Fruit fly (Drosophila melanogaster): Measurements from ENCODE around the gene NPFR.

The NPFR gene

dm6 chr3R:6187015-6187414 is at the start of gene NPFR:
Gene NPFR, plus strand, starts transcription at chr3R:6187315.
- no peak for TF ChIP-seq CG17801 (GFP tag; optimal IDR thresholded peaks at IDR 0.05; ENCODE audit: partially characterized antibody)

- TF ChIP-seq CG17801 (GFP tag; optimal IDR thresholded peaks at IDR 0.05; ENCODE audit: partially characterized antibody), result no peak
Measured at dm6 chr3R:6141768-6142167, 45.3 kb upstream of the NPFR start.

dm6 chr3R:6149130-6149529 is 38.0 kb upstream of the NPFR start:
- no peak for TF ChIP-seq CG17801 (GFP tag; optimal IDR thresholded peaks at IDR 0.05; ENCODE audit: partially characterized antibody)

dm6 chr3R:6149593-6149992 is 37.5 kb upstream of the NPFR start:
- no peak for TF ChIP-seq CG17801 (GFP tag; optimal IDR thresholded peaks at IDR 0.05; ENCODE audit: partially characterized antibody)

DNA sequence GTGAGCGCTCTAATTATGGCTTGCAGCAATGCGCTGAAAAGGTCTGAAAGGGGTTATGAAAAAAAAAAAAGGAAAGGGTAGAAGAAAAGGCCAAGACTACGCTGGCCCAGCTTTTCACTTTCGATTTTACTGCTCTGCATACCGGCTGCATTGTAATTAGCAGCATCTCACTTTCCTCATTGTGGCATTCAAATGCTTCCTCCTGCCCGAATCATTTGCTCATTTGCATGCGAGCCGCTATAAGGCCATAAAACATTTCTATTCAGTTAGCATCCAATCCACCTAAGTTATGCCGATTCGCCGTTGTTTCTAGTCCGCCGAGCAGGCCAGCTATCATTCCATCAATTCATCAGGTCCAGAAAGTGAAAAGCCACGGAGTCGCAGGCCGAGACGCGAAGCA is 33.5 kb upstream of the NPFR start:
- no peak for TF ChIP-seq CG17801 (GFP tag; optimal IDR thresholded peaks at IDR 0.05; ENCODE audit: partially characterized antibody)

DNA sequence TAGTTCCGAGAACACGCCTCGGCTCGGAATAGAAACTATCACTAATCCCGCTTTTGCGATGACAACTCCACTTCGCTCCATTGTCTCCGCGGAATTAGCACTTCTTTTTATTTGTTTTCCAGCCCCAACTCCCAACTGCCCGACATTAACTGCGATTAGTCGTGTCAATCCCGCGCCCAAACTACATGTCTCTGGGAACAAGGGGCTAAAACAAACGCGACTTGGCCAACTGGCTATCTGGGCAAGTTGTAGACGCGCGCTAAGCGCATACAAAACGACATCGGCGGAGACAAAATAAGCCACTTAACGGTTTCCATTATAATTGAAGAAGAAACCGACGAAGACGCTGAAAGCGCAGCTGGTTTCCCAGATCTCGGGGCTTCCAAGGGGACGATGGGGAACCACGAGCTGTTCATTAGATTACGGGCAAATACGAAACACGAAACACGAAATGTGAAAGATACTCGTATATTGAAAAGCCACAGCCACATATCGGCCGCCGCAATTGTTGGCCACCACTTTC is 32.3 kb upstream of the NPFR start:
- TF ChIP-seq CG17801 (GFP tag; optimal IDR thresholded peaks at IDR 0.05; ENCODE audit: partially characterized antibody), result no peak

- TF ChIP-seq CG17801 (GFP tag; optimal IDR thresholded peaks at IDR 0.05; ENCODE audit: partially characterized antibody), result no peak
Measured at dm6 chr3R:6156963-6157498, 30.1 kb upstream of the NPFR start, which contains the start of gene CG31559. Gene CG31559, minus strand, starts transcription at chr3R:6157235.

- TF ChIP-seq CG17801 (GFP tag; optimal IDR thresholded peaks at IDR 0.05; ENCODE audit: partially characterized antibody), result no peak
Measured at dm6 chr3R:6167183-6167582, 19.9 kb upstream of the NPFR start, which contains the start of gene CG1077. Gene CG1077, plus strand, starts transcription at chr3R:6167483.

DNA sequence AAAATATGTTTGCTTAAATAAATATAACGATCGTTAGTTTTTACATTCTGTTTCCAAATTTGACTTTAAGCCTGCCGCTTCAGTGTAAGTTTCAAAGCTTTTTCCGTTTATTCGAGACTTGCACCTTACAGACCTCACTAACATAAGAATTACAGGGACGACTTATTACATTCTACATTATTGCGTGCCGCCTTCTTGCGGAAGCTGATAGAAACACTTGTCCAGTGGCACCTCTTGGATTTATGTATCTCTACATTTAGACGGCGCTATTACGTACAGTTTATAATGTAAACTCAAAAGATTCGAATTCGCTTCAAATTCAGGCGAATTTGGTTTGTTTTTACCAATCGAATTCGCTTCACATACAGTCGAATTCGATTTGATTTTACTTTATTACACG is 16.4 kb upstream of the NPFR start:
- no peak for TF ChIP-seq CG17801 (GFP tag; optimal IDR thresholded peaks at IDR 0.05; ENCODE audit: partially characterized antibody)

- TF ChIP-seq CG17801 (GFP tag; optimal IDR thresholded peaks at IDR 0.05; ENCODE audit: partially characterized antibody), result no peak
Measured at dm6 chr3R:6173249-6173648, 13.9 kb upstream of the NPFR start, which contains the start of gene Osi1. Gene Osi1, plus strand, starts transcription at chr3R:6173549.

DNA sequence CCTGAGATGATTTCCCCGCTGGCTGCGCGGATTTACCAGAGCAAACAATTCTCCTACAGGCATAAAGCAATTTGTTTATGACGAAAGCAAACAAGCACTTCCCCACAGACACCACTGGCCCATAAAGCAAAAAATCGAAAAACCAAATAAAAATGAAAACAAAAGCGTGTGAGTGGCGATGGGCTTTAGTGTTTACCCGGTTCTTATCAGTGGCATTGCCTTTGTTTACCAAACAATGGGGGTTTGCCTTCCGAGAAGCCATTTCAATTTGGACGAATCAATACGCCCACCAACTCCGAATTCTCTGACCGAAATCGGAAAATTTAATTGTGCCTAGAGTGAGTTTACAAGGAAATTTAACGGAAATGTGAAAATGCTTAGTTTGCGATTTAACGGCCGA is 4.6 kb upstream of the NPFR start:
- TF ChIP-seq CG17801 (GFP tag; optimal IDR thresholded peaks at IDR 0.05; ENCODE audit: partially characterized antibody), result no peak

DNA sequence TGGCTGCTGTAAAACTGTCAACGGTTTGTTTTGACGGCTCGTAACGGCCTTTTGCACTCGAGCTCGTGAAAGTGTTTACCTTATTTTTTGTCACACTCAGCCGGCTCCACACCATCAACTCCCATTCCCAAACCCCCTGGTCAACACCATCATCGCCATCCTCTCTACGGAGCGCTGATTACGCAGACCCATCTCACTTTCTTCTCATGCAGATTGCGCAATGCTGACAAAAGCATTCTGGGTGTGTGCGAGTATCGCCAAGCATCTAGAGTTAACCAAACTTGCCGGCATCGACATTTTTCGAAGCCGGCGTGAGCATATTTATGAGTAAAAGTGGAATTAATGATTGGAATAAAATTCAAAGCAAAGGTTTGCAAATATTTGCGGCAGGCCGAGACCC is 9.3 kb downstream of the NPFR start:
- TF ChIP-seq CG17801 (GFP tag; optimal IDR thresholded peaks at IDR 0.05; ENCODE audit: partially characterized antibody), result no peak

DNA sequence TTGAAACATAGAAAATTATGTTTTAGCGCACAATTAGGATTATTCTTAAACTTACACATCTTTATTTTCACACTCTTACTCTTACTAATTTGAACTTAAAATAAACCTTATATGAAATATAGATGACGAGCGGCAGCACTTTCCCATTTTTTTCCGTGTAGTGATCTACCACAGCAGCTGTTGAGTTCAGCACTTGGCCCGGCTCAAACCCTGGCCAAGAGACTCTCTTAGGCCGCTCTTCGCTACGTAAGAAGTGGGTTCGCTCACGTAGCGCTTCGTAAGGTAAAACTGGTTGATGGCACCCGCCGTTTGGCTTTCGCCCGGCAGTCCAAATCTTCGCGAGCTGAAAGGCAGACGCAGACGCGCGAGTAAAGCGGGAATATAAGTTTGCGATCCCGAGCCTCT is 11.4 kb downstream of the NPFR start, which contains the start of gene Osi24:
Gene Osi24 (plus strand): TSS at position 324 of the 405 bp plus-strand sequence.
- TF ChIP-seq CG17801 (GFP tag; optimal IDR thresholded peaks at IDR 0.05; ENCODE audit: partially characterized antibody), result no peak

- TF ChIP-seq CG17801 (GFP tag; optimal IDR thresholded peaks at IDR 0.05; ENCODE audit: partially characterized antibody), result no peak
Measured at dm6 chr3R:6199717-6200116, 12.6 kb downstream of the NPFR start.

DNA sequence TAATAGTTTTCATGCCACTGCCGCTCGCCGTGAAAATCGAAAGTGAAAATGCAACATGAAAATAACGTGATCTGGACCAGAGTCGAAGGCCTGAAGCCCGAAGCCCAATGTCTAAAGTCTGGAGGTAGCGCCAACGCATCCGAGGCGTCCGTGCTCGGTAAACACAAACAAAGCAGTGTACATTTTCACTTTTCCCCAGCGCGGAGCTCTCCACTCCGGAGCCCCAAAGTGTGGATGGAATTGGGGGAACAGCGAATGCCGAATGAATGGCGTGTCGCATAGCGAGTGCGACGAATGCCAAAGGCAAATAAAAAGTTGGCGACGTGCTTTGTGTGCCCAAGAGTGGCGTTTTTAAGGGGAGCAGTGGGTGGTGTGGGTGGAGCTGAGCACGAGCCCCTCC is 15.9 kb downstream of the NPFR start:
- no peak for TF ChIP-seq CG17801 (GFP tag; optimal IDR thresholded peaks at IDR 0.05; ENCODE audit: partially characterized antibody)

dm6 chr3R:6209073-6209472 is 22.0 kb downstream of the NPFR start, which contains the start of gene Osi2:
Gene Osi2, plus strand, starts transcription at chr3R:6209373.
- no peak for TF ChIP-seq CG17801 (GFP tag; optimal IDR thresholded peaks at IDR 0.05; ENCODE audit: partially characterized antibody)

All from ovary, adult (tissue).